Fruit fly (Drosophila melanogaster) whole organism, adult: ENCODE data around the gene Nup153.

Experiments
- CG11617 ChIP-seq: fragments of 200-800 bp; sonication (Bioruptor generic); optimal IDR thresholded peaks from 2 replicates; lab custom pipeline; 2017; ENCODE audit warnings: mild to moderate bottlenecking, missing biosample characterization, missing genetic modification reagents, missing genetic modification characterization
- CG1620 ChIP-seq: fragments of 200-800 bp; sonication (Bioruptor generic); optimal IDR thresholded peaks from 2 replicates; lab custom pipeline; 2016; ENCODE audit warnings: missing biosample characterization, missing genetic modification characterization
- CG33017 ChIP-seq: fragments of 200-800 bp; sonication (Bioruptor generic); optimal IDR thresholded peaks from 2 replicates; lab custom pipeline; 2018; ENCODE audit warnings: missing biosample characterization, mild to moderate bottlenecking, missing genetic modification characterization, moderate library complexity
- CG5204 ChIP-seq: fragments of 200-800 bp; sonication (Bioruptor generic); optimal IDR thresholded peaks from 2 replicates; lab custom pipeline; 2016; ENCODE audit warnings: missing biosample characterization, missing genetic modification characterization
- CG7045 ChIP-seq: fragments of 200-800 bp; sonication (Bioruptor generic); optimal IDR thresholded peaks from 2 replicates; lab custom pipeline; 2017; ENCODE audit warnings: missing biosample characterization, mild to moderate bottlenecking, missing genetic modification characterization
- Clk ChIP-seq: fragments of 200-800 bp; sonication (Bioruptor generic); optimal IDR thresholded peaks from 2 replicates; lab custom pipeline; 2017; ENCODE audit warnings: missing biosample characterization, missing genetic modification characterization
- bab1 ChIP-seq: fragments of 200-800 bp; sonication (Bioruptor generic); optimal IDR thresholded peaks from 3 replicates; lab custom pipeline; 2019; ENCODE audit warnings: missing biosample characterization, mild to moderate bottlenecking, missing genetic modification characterization, moderate library complexity
- cic ChIP-seq: fragments of 200-800 bp; sonication (Bioruptor generic); optimal IDR thresholded peaks from 2 replicates; lab custom pipeline; 2017; ENCODE audit warnings: missing biosample characterization, mild to moderate bottlenecking, missing genetic modification characterization, moderate library complexity
- cnc ChIP-seq, 2 experiments: fragments of >200 bp; optimal IDR thresholded peaks; 2 replicates each; lab custom pipeline; 2017
- kay ChIP-seq: fragments of 200-800 bp; sonication (Bioruptor generic); peaks from one replicate; lab custom pipeline; 2016; ENCODE audit warnings: missing biosample characterization, missing genetic modification characterization, borderline replicate concordance
- pad ChIP-seq: fragments of 200-800 bp; sonication (Bioruptor generic); optimal IDR thresholded peaks from 3 replicates; lab custom pipeline; 2017; ENCODE audit warnings: missing biosample characterization, missing genetic modification characterization, mild to moderate bottlenecking, moderate library complexity, missing genetic modification reagents
- tj ChIP-seq: fragments of 200-800 bp; sonication (Bioruptor generic); optimal IDR thresholded peaks from 3 replicates; lab custom pipeline; 2017; ENCODE audit warnings: missing biosample characterization, mild to moderate bottlenecking, missing genetic modification characterization, moderate library complexity
- toe ChIP-seq: fragments of 200-800 bp; sonication (Bioruptor generic); optimal IDR thresholded peaks from 2 replicates; lab custom pipeline; 2016; ENCODE audit warnings: missing biosample characterization, missing genetic modification characterization

- TF ChIP-seq toe (GFP tag; lab: Kevin White, UChicago), result peak; percentile 8
- TF ChIP-seq CG7045 (GFP tag; lab: Kevin White, UChicago), result peak; percentile 6
- TF ChIP-seq cic (GFP tag; lab: Kevin White, UChicago), result peak; percentile 78
- no peak for TF ChIP-seq kay (GFP tag; lab: Kevin White, UChicago)
- TF ChIP-seq Clk (GFP tag; lab: Kevin White, UChicago), result no peak
- peak; percentile 1 for TF ChIP-seq CG33017 (tag; lab: Kevin White, UChicago)
- peak; percentile 10 for TF ChIP-seq pad (GFP tag; lab: Kevin White, UChicago)
- no peak for TF ChIP-seq cnc (optimal IDR thresholded peaks at IDR 0.05; lab: Kevin White, UChicago)
- TF ChIP-seq bab1 (GFP tag; lab: Kevin White, UChicago), result no peak
- peak; percentile 39 for TF ChIP-seq tj (GFP tag; lab: Kevin White, UChicago)
- TF ChIP-seq CG11617 (GFP tag; lab: Kevin White, UChicago), result peak; percentile 11
- no peak for TF ChIP-seq CG1620 (GFP tag; lab: Kevin White, UChicago)
- peak; percentile 22 for TF ChIP-seq CG5204 (GFP tag; lab: Kevin White, UChicago)
Measured at dm6 chrX:16633181-16633957, 34.3 kb downstream of the Nup153 start.
